Fruit fly (Drosophila melanogaster): ENCODE results near the gene CG33308.

CG33308 gene

DNA sequence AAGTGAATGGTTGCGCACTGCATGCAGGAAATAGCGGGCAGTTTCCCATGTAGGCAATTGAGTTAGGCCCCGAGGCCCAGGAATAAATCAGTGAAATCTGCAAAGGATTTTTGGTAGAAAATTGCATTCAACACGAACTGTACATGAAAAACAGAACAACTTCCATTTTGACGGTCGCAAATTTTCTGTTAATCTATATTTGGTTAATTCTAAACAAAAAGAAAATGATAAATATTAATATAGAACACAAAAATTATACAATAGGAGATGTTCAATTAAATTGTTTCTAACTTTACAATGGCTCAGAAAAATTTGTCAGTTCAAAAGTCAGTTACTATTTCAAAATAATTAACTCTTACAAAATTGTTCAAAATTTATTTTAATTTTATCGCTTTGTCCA, at the start of gene CG33308:
Gene CG33308 (plus strand): TSS at position 301 of the 400 bp plus-strand sequence.
- no peak for TF ChIP-seq CG8478 (optimal IDR thresholded peaks at IDR 0.05)
- no peak for TF ChIP-seq psq (optimal IDR thresholded peaks at IDR 0.05)
- TF ChIP-seq pan (optimal IDR thresholded peaks at IDR 0.05): no peak
- no peak for TF ChIP-seq usp (GFP tag; optimal IDR thresholded peaks at IDR 0.05)
- no peak for TF ChIP-seq EcR (GFP tag; optimal IDR thresholded peaks at IDR 0.05)
- no peak for TF ChIP-seq Dll (optimal IDR thresholded peaks at IDR 0.05)

DNA sequence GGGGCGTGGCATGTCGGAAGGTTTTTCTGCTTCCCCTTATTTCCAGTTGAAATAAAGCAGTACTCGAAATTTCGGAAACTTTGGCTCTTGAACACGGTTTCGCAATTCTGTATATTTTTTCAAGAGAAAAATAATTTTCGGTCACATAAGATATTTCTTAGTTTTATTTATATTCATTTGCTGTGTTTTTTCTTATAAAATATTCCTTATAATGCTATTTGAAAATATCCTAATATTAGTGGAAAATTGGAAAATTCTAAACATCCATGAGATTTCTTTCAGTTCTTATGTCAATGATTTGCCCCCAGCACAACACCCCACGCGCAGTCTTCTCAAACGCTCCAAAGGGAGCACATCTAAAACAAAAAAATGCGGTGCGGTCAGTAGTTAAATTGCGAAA, 41.7 kb upstream of the CG33308 start, which contains the start of gene CG4691:
Gene CG4691 (plus strand): TSS at position 301 of the 400 bp plus-strand sequence.
- no peak for TF ChIP-seq Dll (optimal IDR thresholded peaks at IDR 0.05)
- no peak for TF ChIP-seq usp (GFP tag; optimal IDR thresholded peaks at IDR 0.05)
- no peak for TF ChIP-seq psq (optimal IDR thresholded peaks at IDR 0.05)
- no peak for TF ChIP-seq CG8478 (optimal IDR thresholded peaks at IDR 0.05)
- TF ChIP-seq pan (optimal IDR thresholded peaks at IDR 0.05): no peak
- no peak for TF ChIP-seq EcR (GFP tag; optimal IDR thresholded peaks at IDR 0.05)

DNA sequence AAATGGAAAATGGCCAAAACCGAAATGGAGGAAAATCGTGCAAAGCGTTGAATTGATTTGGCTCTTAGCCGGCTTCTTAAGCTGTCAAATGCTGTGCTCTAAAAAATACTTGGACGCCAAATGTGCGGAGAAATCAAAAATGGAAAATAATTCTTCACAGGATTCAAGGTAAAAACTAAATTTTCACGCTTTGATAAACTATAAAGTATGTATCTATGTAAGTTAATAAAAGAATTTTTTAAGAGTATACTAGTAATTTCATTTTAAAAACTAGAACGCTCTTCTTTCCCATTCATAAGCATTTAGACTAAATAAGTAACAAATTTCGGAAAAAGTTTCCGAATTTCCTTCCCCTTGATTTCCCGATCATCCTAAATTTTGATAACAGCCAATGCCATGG, 39.7 kb upstream of the CG33308 start, which contains the start of gene CSN1a:
Gene CSN1a (plus strand): TSS at position 301 of the 400 bp plus-strand sequence.
- TF ChIP-seq usp (GFP tag; optimal IDR thresholded peaks at IDR 0.05) (no peak), pan (optimal IDR thresholded peaks at IDR 0.05) (no peak), EcR (GFP tag; optimal IDR thresholded peaks at IDR 0.05) (no peak), Dll (optimal IDR thresholded peaks at IDR 0.05) (no peak), psq (optimal IDR thresholded peaks at IDR 0.05) (no peak), CG8478 (optimal IDR thresholded peaks at IDR 0.05) (no peak)

DNA sequence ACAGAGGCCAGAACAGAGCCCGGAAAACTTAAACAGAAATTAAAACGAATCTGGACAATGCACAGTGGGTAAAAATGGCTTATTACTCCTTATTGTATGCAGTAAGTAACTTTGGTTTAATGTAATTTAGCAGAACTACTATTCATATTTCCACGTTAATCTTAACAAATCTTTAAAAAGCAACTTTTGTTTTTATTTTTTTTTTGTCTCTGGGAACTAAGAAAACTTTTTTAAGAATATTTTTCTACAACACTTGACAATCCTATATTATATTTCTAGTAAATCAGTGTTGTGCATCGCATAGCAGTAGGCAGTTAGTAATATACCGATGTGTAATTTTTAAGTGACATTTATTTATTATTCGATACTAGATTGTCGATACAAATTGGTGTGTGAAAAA, 36.5 kb upstream of the CG33308 start, which contains the start of gene CG4701:
Gene CG4701 (plus strand): TSS at position 301 of the 400 bp plus-strand sequence.
- no peak for TF ChIP-seq EcR (GFP tag; optimal IDR thresholded peaks at IDR 0.05)
- TF ChIP-seq CG8478 (optimal IDR thresholded peaks at IDR 0.05): no peak
- no peak for TF ChIP-seq usp (GFP tag; optimal IDR thresholded peaks at IDR 0.05)
- TF ChIP-seq psq (optimal IDR thresholded peaks at IDR 0.05): no peak
- TF ChIP-seq Dll (optimal IDR thresholded peaks at IDR 0.05): no peak
- no peak for TF ChIP-seq pan (optimal IDR thresholded peaks at IDR 0.05)

- TF ChIP-seq pan (optimal IDR thresholded peaks at IDR 0.05) (no peak), usp (GFP tag; optimal IDR thresholded peaks at IDR 0.05) (no peak), EcR (GFP tag; optimal IDR thresholded peaks at IDR 0.05) (no peak), Dll (optimal IDR thresholded peaks at IDR 0.05) (no peak), psq (optimal IDR thresholded peaks at IDR 0.05) (no peak), CG8478 (optimal IDR thresholded peaks at IDR 0.05) (no peak)
Observed at dm6 chr2L:14774713-14775112, 27.4 kb upstream of the CG33308 start, which contains the start of gene CG4650. CG4650 (minus strand) TSS chr2L:14774981.

DNA sequence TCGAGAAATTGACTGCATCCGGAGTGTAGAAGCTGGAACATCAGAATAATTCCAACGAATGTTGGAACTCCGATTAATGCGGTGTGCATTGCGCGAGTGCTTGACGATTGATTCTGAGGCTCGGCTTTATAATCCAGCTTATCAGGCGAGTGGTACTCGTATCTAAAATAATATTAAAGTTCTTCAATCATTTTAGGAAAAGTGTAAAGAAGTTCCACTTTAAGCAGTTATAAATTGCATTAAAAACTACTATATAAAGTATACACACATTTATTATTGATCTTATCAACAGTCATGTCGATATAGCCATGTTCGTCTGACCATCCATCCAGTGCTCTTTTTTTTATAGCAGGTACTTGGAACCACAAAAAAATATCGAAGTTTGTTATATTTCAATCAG, 17.6 kb upstream of the CG33308 start, which contains the start of gene CG18636:
Gene CG18636 (minus strand): TSS at position 101 of the 400 bp plus-strand sequence.
- TF ChIP-seq pan (optimal IDR thresholded peaks at IDR 0.05) (no peak), usp (GFP tag; optimal IDR thresholded peaks at IDR 0.05) (no peak), Dll (optimal IDR thresholded peaks at IDR 0.05) (no peak), EcR (GFP tag; optimal IDR thresholded peaks at IDR 0.05) (no peak)

dm6 chr2L:14796542-14796941, 5.6 kb upstream of the CG33308 start, which contains the start of gene CG18420:
CG18420 (minus strand) TSS chr2L:14796642.
- no peak for TF ChIP-seq EcR (GFP tag; optimal IDR thresholded peaks at IDR 0.05)
- no peak for TF ChIP-seq Dll (optimal IDR thresholded peaks at IDR 0.05)
- TF ChIP-seq usp (GFP tag; optimal IDR thresholded peaks at IDR 0.05): no peak
- no peak for TF ChIP-seq pan (optimal IDR thresholded peaks at IDR 0.05)
- no peak for TF ChIP-seq CG8478 (optimal IDR thresholded peaks at IDR 0.05)
- no peak for TF ChIP-seq psq (optimal IDR thresholded peaks at IDR 0.05)

- no peak for TF ChIP-seq psq (optimal IDR thresholded peaks at IDR 0.05)
- TF ChIP-seq pan (optimal IDR thresholded peaks at IDR 0.05): no peak
- TF ChIP-seq usp (GFP tag; optimal IDR thresholded peaks at IDR 0.05): no peak
- no peak for TF ChIP-seq EcR (GFP tag; optimal IDR thresholded peaks at IDR 0.05)
- no peak for TF ChIP-seq Dll (optimal IDR thresholded peaks at IDR 0.05)
- no peak for TF ChIP-seq CG8478 (optimal IDR thresholded peaks at IDR 0.05)
Observed at dm6 chr2L:14797554-14797953, 4.6 kb upstream of the CG33308 start.

DNA sequence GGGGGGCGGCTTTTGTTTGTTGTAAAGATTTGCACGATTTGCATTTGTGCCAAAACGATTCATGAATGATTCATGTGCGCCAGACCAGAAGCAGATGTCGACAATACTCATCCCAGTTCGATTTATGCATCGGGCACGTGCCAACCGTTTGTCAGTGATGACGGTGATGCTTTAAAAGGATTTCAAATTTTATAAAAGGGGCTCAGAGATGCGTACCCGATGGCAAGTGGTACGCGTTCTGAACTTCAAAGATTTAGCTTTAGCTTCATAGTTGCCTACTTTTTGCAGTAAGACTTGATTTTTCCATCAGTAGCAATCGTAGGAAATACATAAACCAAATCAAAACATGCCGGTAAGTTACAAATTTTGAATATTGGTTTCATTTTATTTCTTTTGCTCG, 8.3 kb downstream of the CG33308 start, which contains the start of gene CG33309:
Gene CG33309 (plus strand): TSS at position 301 of the 400 bp plus-strand sequence.
- TF ChIP-seq CG8478 (optimal IDR thresholded peaks at IDR 0.05) (no peak), psq (optimal IDR thresholded peaks at IDR 0.05) (no peak), usp (GFP tag; optimal IDR thresholded peaks at IDR 0.05) (no peak), Dll (optimal IDR thresholded peaks at IDR 0.05) (no peak), pan (optimal IDR thresholded peaks at IDR 0.05) (no peak), EcR (GFP tag; optimal IDR thresholded peaks at IDR 0.05) (no peak)

dm6 chr2L:14842058-14842457, 39.9 kb downstream of the CG33308 start, which contains the start of gene CG42682:
CG42682 (plus strand) TSS chr2L:14842358.
- TF ChIP-seq Dll (optimal IDR thresholded peaks at IDR 0.05) (no peak), EcR (GFP tag; optimal IDR thresholded peaks at IDR 0.05) (no peak), CG8478 (optimal IDR thresholded peaks at IDR 0.05) (no peak), psq (optimal IDR thresholded peaks at IDR 0.05) (no peak), pan (optimal IDR thresholded peaks at IDR 0.05) (no peak), usp (GFP tag; optimal IDR thresholded peaks at IDR 0.05) (no peak)

- no peak for TF ChIP-seq Dll (optimal IDR thresholded peaks at IDR 0.05)
- no peak for TF ChIP-seq usp (GFP tag; optimal IDR thresholded peaks at IDR 0.05)
- no peak for TF ChIP-seq pan (optimal IDR thresholded peaks at IDR 0.05)
- no peak for TF ChIP-seq CG8478 (optimal IDR thresholded peaks at IDR 0.05)
Observed at dm6 chr2L:14851678-14852077, 49.5 kb downstream of the CG33308 start, which contains the start of gene CG15279. CG15279 (minus strand) TSS chr2L:14851749.

Data from whole organism.